Fruit fly (Drosophila melanogaster) whole organism, embryonic: Measurements from ENCODE around the gene Hip14.
A peak's percentile ranks its signal among the peaks of the same experiment; 100 is the strongest.

Source experiments
- B-H2 ChIP-seq: fragments of 200-800 bp; sonication (Bioruptor generic); optimal IDR thresholded peaks from 2 replicates; lab custom pipeline; 2018; ENCODE audit warnings: missing biosample characterization, mild to moderate bottlenecking, missing genetic modification characterization
- Blimp-1 ChIP-seq: fragments of 200-800 bp; sonication (Bioruptor generic); optimal IDR thresholded peaks from 3 replicates; lab custom pipeline; 2018; ENCODE audit warnings: missing biosample characterization, missing genetic modification characterization, mild to moderate bottlenecking, moderate library complexity, missing genetic modification reagents
- CG10979 ChIP-seq: fragments of 200-800 bp; sonication (Bioruptor generic); optimal IDR thresholded peaks from 2 replicates; lab custom pipeline; 2018; ENCODE audit warnings: missing biosample characterization, mild to moderate bottlenecking, missing genetic modification characterization, moderate library complexity
- CG1792 ChIP-seq: fragments of 200-800 bp; sonication (Bioruptor generic); optimal IDR thresholded peaks from 2 replicates; lab custom pipeline; 2016; ENCODE audit warnings: missing biosample characterization, missing genetic modification characterization
- CG18476 ChIP-seq: fragments of 200-800 bp; sonication (Bioruptor generic); optimal IDR thresholded peaks from 2 replicates; lab custom pipeline; 2016; ENCODE audit warnings: missing biosample characterization, mild to moderate bottlenecking, missing genetic modification characterization
- CG3163 ChIP-seq: fragments of 200-800 bp; sonication (Bioruptor generic); optimal IDR thresholded peaks from 3 replicates; lab custom pipeline; 2016; ENCODE audit warnings: missing biosample characterization, missing genetic modification characterization
- CG4617 ChIP-seq: fragments of 200-800 bp; sonication (Bioruptor generic); optimal IDR thresholded peaks from 3 replicates; lab custom pipeline; 2016; ENCODE audit warnings: missing biosample characterization, missing genetic modification characterization, borderline replicate concordance
- CG7372 ChIP-seq: fragments of 200-800 bp; sonication (Bioruptor generic); IDR thresholded peaks from 2 replicates; pipeline ENCODE4 v1.3.6; 2022; ENCODE audit warnings: missing biosample characterization, missing genetic modification characterization
- CG8765 ChIP-seq: fragments of 200-800 bp; sonication (Bioruptor generic); IDR thresholded peaks from 2 replicates; pipeline ENCODE4 v1.3.6; 2022; ENCODE audit warnings: missing biosample characterization, missing genetic modification characterization
- CG8944 ChIP-seq: fragments of 200-800 bp; sonication (Bioruptor generic); optimal IDR thresholded peaks from 3 replicates; lab custom pipeline; 2016; ENCODE audit warnings: missing biosample characterization, missing genetic modification characterization
- CG9437 ChIP-seq: fragments of 200-800 bp; sonication (Bioruptor generic); optimal IDR thresholded peaks from 2 replicates; lab custom pipeline; 2018; ENCODE audit warnings: missing biosample characterization, mild to moderate bottlenecking, missing genetic modification characterization
- Dip3 ChIP-seq: fragments of 200-800 bp; sonication (Bioruptor generic); optimal IDR thresholded peaks from 3 replicates; lab custom pipeline; 2016; ENCODE audit warnings: missing biosample characterization, missing genetic modification characterization
- Ets97D ChIP-seq: fragments of 200-800 bp; sonication (Bioruptor generic); optimal IDR thresholded peaks from 3 replicates; lab custom pipeline; 2016; ENCODE audit warnings: missing biosample characterization, missing genetic modification characterization
- H2.0 ChIP-seq: fragments of 200-800 bp; sonication (Bioruptor generic); IDR thresholded peaks from 2 replicates; pipeline ENCODE4 v1.3.6; 2022; ENCODE audit warnings: missing biosample characterization, missing genetic modification characterization
- Hmr ChIP-seq: fragments of 200-800 bp; sonication (Bioruptor generic); optimal IDR thresholded peaks from 3 replicates; lab custom pipeline; 2017; ENCODE audit warnings: mild to moderate bottlenecking, missing biosample characterization, missing genetic modification reagents, missing genetic modification characterization
- MBD-R2 ChIP-seq: fragments of 200-800 bp; sonication (Bioruptor generic); IDR thresholded peaks from 2 replicates; pipeline ENCODE4 v1.3.6; 2022; ENCODE audit warnings: missing biosample characterization, missing genetic modification characterization
- Mad ChIP-seq: fragments of 200-800 bp; sonication (Bioruptor generic); optimal IDR thresholded peaks from 2 replicates; lab custom pipeline; 2016; ENCODE audit warnings: missing biosample characterization, missing genetic modification characterization
- Max ChIP-seq: fragments of 200-800 bp; sonication (Bioruptor generic); optimal IDR thresholded peaks from 2 replicates; lab custom pipeline; 2016; ENCODE audit warnings: missing biosample characterization, mild to moderate bottlenecking, missing genetic modification characterization
- Pdp1 ChIP-seq, 2 experiments: fragments of 200-800 bp; sonication (Bioruptor generic); optimal IDR thresholded peaks; 3 replicates each; lab custom pipeline; 2016; ENCODE audit warnings: missing biosample characterization in 2 of 2, missing genetic modification characterization in 2 of 2, mild to moderate bottlenecking in 1 of 2, moderate library complexity in 1 of 2
- Sin3A ChIP-seq: fragments of >200 bp; optimal IDR thresholded peaks from 2 replicates; lab custom pipeline; 2018
- Sox102F ChIP-seq: fragments of 200-800 bp; sonication (Bioruptor generic); optimal IDR thresholded peaks from 2 replicates; lab custom pipeline; 2018; ENCODE audit warnings: missing biosample characterization, mild to moderate bottlenecking, missing genetic modification characterization, moderate library complexity
- Tbp ChIP-seq: fragments of >200 bp; optimal IDR thresholded peaks from 2 replicates; lab custom pipeline; 2018; ENCODE audit warnings: missing biosample characterization, missing genetic modification characterization
- aop ChIP-seq: fragments of 200-800 bp; sonication (Bioruptor generic); IDR thresholded peaks from 2 replicates; pipeline ENCODE4 v1.3.6; 2022; ENCODE audit warnings: missing biosample characterization, missing genetic modification characterization
- bcd ChIP-seq: fragments of 200-800 bp; sonication (Bioruptor generic); optimal IDR thresholded peaks from 2 replicates; lab custom pipeline; 2017; ENCODE audit warnings: missing biosample characterization, mild to moderate bottlenecking, missing genetic modification characterization
- bowl ChIP-seq: fragments of 200-800 bp; sonication (Bioruptor generic); IDR thresholded peaks from 2 replicates; pipeline ENCODE4 v1.3.6; 2022; ENCODE audit warnings: missing biosample characterization, missing genetic modification characterization
- cas ChIP-seq: fragments of 200-800 bp; sonication (Bioruptor generic); IDR thresholded peaks from 2 replicates; pipeline ENCODE4 v1.3.6; 2022; ENCODE audit warnings: missing biosample characterization, missing genetic modification characterization
- chn ChIP-seq: fragments of 200-800 bp; sonication (Bioruptor generic); optimal IDR thresholded peaks from 2 replicates; lab custom pipeline; 2016; ENCODE audit warnings: missing biosample characterization, missing genetic modification characterization
- croc ChIP-seq: fragments of 200-800 bp; sonication (Bioruptor generic); conservative IDR thresholded peaks from 3 replicates; pipeline ENCODE4 v1.3.6; 2022; ENCODE audit warnings: missing biosample characterization, missing genetic modification characterization
- crol ChIP-seq: fragments of 200-800 bp; sonication (Bioruptor generic); IDR thresholded peaks from 2 replicates; pipeline ENCODE4 v1.3.6; 2022; ENCODE audit warnings: missing biosample characterization, missing genetic modification characterization
- crp ChIP-seq, 2 experiments: fragments of 200-800 bp; sonication (Bioruptor generic); optimal IDR thresholded peaks; 2 replicates in 1 of 2; 3 replicates in 1 of 2; lab custom pipeline; 2017; ENCODE audit warnings: missing biosample characterization in 2 of 2, missing genetic modification characterization in 2 of 2, mild to moderate bottlenecking in 1 of 2, moderate library complexity in 1 of 2
- esg ChIP-seq: fragments of 200-800 bp; sonication (Bioruptor generic); conservative IDR thresholded peaks from 2 replicates; pipeline ENCODE4 v1.3.6; 2022; ENCODE audit warnings: missing biosample characterization, missing genetic modification characterization
- fd96Cb ChIP-seq: fragments of 200-800 bp; sonication (Bioruptor generic); optimal IDR thresholded peaks from 2 replicates; lab custom pipeline; 2018; ENCODE audit warnings: missing biosample characterization, mild to moderate bottlenecking, missing genetic modification characterization, moderate library complexity
- fu2 ChIP-seq: fragments of 200-800 bp; sonication (Bioruptor generic); optimal IDR thresholded peaks from 2 replicates; lab custom pipeline; 2016; ENCODE audit warnings: missing biosample characterization, missing genetic modification characterization
- gfzf ChIP-seq: fragments of 200-800 bp; sonication (Bioruptor generic); optimal IDR thresholded peaks from 2 replicates; lab custom pipeline; 2016; ENCODE audit warnings: missing biosample characterization, mild to moderate bottlenecking, missing genetic modification characterization, moderate library complexity
- jumu ChIP-seq: fragments of 200-800 bp; sonication (Bioruptor generic); optimal IDR thresholded peaks from 3 replicates; lab custom pipeline; 2016; ENCODE audit warnings: missing biosample characterization, missing genetic modification characterization
- mam ChIP-seq: fragments of 200-800 bp; sonication (Bioruptor generic); optimal IDR thresholded peaks from 3 replicates; lab custom pipeline; 2016; ENCODE audit warnings: missing biosample characterization, missing genetic modification characterization
- mld ChIP-seq: fragments of 200-800 bp; sonication (Bioruptor generic); IDR thresholded peaks from 3 replicates; pipeline ENCODE4 v1.3.6; 2022; ENCODE audit warnings: missing biosample characterization, missing genetic modification characterization; ENCODE audit not compliant: partially characterized antibody
- nom ChIP-seq: fragments of 200-800 bp; sonication (Bioruptor generic); optimal IDR thresholded peaks from 2 replicates; lab custom pipeline; 2017; ENCODE audit warnings: missing biosample characterization, missing genetic modification characterization, mild to moderate bottlenecking, moderate library complexity, missing genetic modification reagents
- pfk ChIP-seq: fragments of 200-800 bp; sonication (Bioruptor generic); optimal IDR thresholded peaks from 2 replicates; lab custom pipeline; 2018; ENCODE audit warnings: missing biosample characterization, mild to moderate bottlenecking, missing genetic modification characterization, moderate library complexity
- prd ChIP-seq, 3 experiments: fragments of >200 bp in 2 of 3; fragments of 200-800 bp in 1 of 3; sonication (Bioruptor generic) in 1 of 3; optimal IDR thresholded peaks in 2 of 3; IDR thresholded peaks in 1 of 3; 2 replicates in 2 of 3; 3 replicates in 1 of 3; pipeline versions ENCODE4 v1.3.6 to Lab custom; 2017 to 2022; ENCODE audit warnings: missing biosample characterization in 1 of 3, missing genetic modification characterization in 1 of 3
- pzg ChIP-seq: fragments of 200-800 bp; sonication (Bioruptor generic); optimal IDR thresholded peaks from 3 replicates; lab custom pipeline; 2018; ENCODE audit warnings: missing biosample characterization, mild to moderate bottlenecking, missing genetic modification characterization, moderate library complexity
- ranshi ChIP-seq: fragments of 200-800 bp; sonication (Bioruptor generic); IDR thresholded peaks from 2 replicates; pipeline ENCODE4 v1.3.6; 2022; ENCODE audit warnings: missing biosample characterization, missing genetic modification characterization
- sens ChIP-seq: fragments of 200-800 bp; sonication (Bioruptor generic); peaks from one replicate; lab custom pipeline; 2016; ENCODE audit warnings: missing biosample characterization, missing genetic modification characterization
- seq ChIP-seq: fragments of 200-800 bp; sonication (Bioruptor generic); IDR thresholded peaks from 2 replicates; pipeline ENCODE4 v1.3.6; 2022; ENCODE audit warnings: missing biosample characterization, missing genetic modification characterization
- sna ChIP-seq: fragments of 200-800 bp; sonication (Bioruptor generic); IDR thresholded peaks from 2 replicates; pipeline ENCODE4 v1.3.6; 2022; ENCODE audit warnings: missing biosample characterization, missing genetic modification characterization; ENCODE audit not compliant: partially characterized antibody
- tin ChIP-seq: fragments of 200-800 bp; sonication (Bioruptor generic); optimal IDR thresholded peaks from 3 replicates; lab custom pipeline; 2016; ENCODE audit warnings: missing biosample characterization, missing genetic modification characterization
- trem ChIP-seq: fragments of 200-800 bp; optimal IDR thresholded peaks from 3 replicates; lab custom pipeline; 2019; ENCODE audit warnings: missing biosample characterization, mild to moderate bottlenecking, missing genetic modification characterization, moderate library complexity
- ttk ChIP-seq: fragments of 200-800 bp; sonication (Bioruptor generic); IDR thresholded peaks from 2 replicates; pipeline ENCODE4 v2.1.2; 2022; ENCODE audit warnings: missing biosample characterization, missing genetic modification characterization

The Hip14 gene

DNA sequence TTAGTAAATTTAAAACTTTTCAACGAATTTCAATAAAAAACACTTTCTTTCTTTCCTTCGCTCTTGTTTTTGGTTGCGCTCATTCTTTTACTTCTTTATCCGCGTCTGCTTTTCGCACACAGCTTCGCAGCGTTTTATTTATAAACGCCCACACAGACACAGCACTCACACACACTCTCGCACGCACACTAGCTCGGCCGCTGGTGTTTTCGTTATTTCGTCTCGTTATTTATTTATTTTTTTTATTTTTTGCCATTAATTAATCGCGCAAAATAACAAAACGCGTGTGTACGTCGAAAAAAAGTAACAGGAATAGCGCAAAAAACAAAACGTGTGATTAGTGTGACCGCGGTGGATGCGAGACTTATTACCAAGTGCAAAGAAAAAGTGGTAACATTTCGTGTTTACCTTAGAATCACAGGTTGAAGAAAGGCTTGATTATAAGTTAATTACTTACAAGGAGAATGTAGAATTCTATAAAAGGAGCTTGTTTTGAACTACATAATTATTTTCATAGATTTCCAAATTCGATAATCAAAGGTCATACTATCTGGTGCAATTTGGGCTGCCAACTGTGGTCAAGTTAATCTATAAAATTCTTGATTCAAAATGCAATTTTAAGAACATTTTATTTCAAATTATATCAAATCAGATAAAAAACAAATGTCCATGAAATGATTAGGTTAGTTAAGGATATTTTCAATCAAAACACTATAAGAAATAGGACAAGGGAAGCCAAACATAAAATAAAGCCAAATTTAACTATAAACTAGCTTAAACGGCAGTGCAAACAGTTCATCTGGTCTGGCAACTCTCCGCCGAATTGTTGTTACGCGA lies 16.6 kb downstream of the Hip14 start, which contains the start of the genes hzg and mRpS31 (continued):
- TF ChIP-seq Dip3 (GFP tag; lab: Kevin White, UChicago) (peak; percentile 20), trem (peak; percentile 99), pzg (GFP tag; lab: Kevin White, UChicago) (peak; percentile 61), CG3163 (GFP tag; lab: Kevin White, UChicago) (peak; percentile 40), Tbp (GFP tag; lab: Kevin White, UChicago) (no peak), Pdp1 (GFP tag; optimal IDR thresholded peaks at IDR 0.05; lab: Kevin White, UChicago) (peak; percentile 42 to 55), CG7372 (peak; percentile 66; the same call in 1 of the 2 replicates), CG10979 (tag; lab: Kevin White, UChicago) (peak; percentile 40), Mad (GFP tag; lab: Kevin White, UChicago) (no peak), sna (no peak), mam (GFP tag; lab: Kevin White, UChicago) (peak; percentile 69), Sin3A (lab: Kevin White, UChicago) (peak; percentile 31), prd (optimal IDR thresholded peaks at IDR 0.05; lab: Kevin White, UChicago) (no peak), prd (GFP tag; IDR thresholded peaks at IDR 0.05; lab: Robert Waterston, UW) (peak; percentile 43; the same call in 2 of the 3 replicates), Ets97D (GFP tag; lab: Kevin White, UChicago) (peak; percentile 56), B-H2 (GFP tag; lab: Kevin White, UChicago) (no peak), ttk (GFP tag; lab: Robert Waterston, UW) (peak; percentile 23; the same call in 1 of the 2 replicates), Sox102F (GFP tag; lab: Kevin White, UChicago) (peak; percentile 58), nom (peak; percentile 88), bowl (GFP tag; lab: Robert Waterston, UW) (no peak), seq (GFP tag; lab: Robert Waterston, UW) (no peak), mld (no peak), H2.0 (GFP tag; lab: Robert Waterston, UW) (peak; percentile 43; the same call in 1 of the 2 replicates), fd96Cb (peak; percentile 45), croc (GFP tag; lab: Robert Waterston, UW) (no peak), cas (GFP tag; lab: Robert Waterston, UW) (no peak), Max (GFP tag; lab: Kevin White, UChicago) (peak; percentile 54), CG1792 (peak; percentile 13), chn (GFP tag; lab: Kevin White, UChicago) (peak; percentile 46), crol (GFP tag; lab: Robert Waterston, UW) (no peak), fu2 (peak; percentile 32), aop (no peak), tin (GFP tag; lab: Kevin White, UChicago) (peak; percentile 55), Hmr (GFP tag; lab: Kevin White, UChicago) (peak; percentile 64), CG9437 (GFP tag; lab: Kevin White, UChicago) (peak; percentile 23), CG8765 (GFP tag; lab: Robert Waterston, UW) (no peak), CG4617 (GFP tag; lab: Kevin White, UChicago) (peak; percentile 32), crp (GFP tag; optimal IDR thresholded peaks at IDR 0.05; lab: Kevin White, UChicago) (no peak), sens (GFP tag; lab: Kevin White, UChicago) (peak; percentile 89), ranshi (GFP tag; lab: Robert Waterston, UW) (peak; percentile 65; the same call in 1 of the 2 replicates), jumu (GFP tag; lab: Kevin White, UChicago) (peak; percentile 41), Blimp-1 (GFP tag; lab: Kevin White, UChicago) (peak; percentile 65), MBD-R2 (GFP tag; lab: Robert Waterston, UW) (peak; percentile 49; the same call in 1 of the 2 replicates), pfk (GFP tag; lab: Kevin White, UChicago) (no peak), CG8944 (GFP tag; lab: Kevin White, UChicago) (peak; percentile 3), esg (GFP tag; lab: Robert Waterston, UW) (peak; percentile 18; the same call in 1 of the 2 replicates), CG18476 (GFP tag; lab: Kevin White, UChicago) (peak; percentile 61), gfzf (GFP tag; lab: Kevin White, UChicago) (peak; percentile 89), bcd (GFP tag; lab: Kevin White, UChicago) (peak; percentile 14)
